Fruit fly (Drosophila melanogaster): ENCODE data around the gene CG14712.

DNA sequence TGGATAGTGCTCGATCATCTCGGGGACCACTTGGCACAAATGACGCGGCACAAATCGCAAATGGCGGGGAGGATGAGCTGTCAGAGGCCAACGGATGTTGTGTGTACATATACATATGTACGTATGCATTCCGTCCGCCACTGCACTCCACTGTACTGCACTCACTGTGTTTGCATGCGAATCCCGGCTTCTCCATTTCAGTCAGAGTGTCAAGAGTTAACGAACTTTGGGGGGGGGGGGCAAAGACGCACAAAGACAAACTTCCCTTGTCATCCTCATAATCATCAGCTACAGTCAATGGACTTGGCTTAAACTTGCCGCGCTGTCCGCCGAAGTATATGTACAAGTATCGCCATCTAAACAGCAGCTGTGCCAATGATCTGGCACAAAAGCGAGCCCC lies 14.5 kb upstream of the CG14712 start:
- no peak for TF ChIP-seq Pdp1 (GFP tag; optimal IDR thresholded peaks at IDR 0.05)
- TF ChIP-seq amos (GFP tag; IDR thresholded peaks at IDR 0.05; ENCODE audit: partially characterized antibody), result no peak
- no peak for TF ChIP-seq ato (GFP tag; IDR thresholded peaks at IDR 0.05; ENCODE audit: partially characterized antibody)
- no peak for TF ChIP-seq tx (GFP tag; optimal IDR thresholded peaks at IDR 0.05)
- TF ChIP-seq H15 (GFP tag; IDR thresholded peaks at IDR 0.05), result no peak

All from whole organism, embryonic.